Worm (Caenorhabditis elegans): ENCODE data around the gene sre-2.

- TF ChIP-seq ztf-4 (tag; optimal IDR thresholded peaks at IDR 0.05) (no peak), nhr-76 (tag; optimal IDR thresholded peaks at IDR 0.05) (no peak), sup-37 (GFP tag; optimal IDR thresholded peaks at IDR 0.05) (no peak), lsy-2 (tag; optimal IDR thresholded peaks at IDR 0.05) (no peak), nhr-12 (tag; optimal IDR thresholded peaks at IDR 0.05) (no peak), jun-1 (tag; optimal IDR thresholded peaks at IDR 0.05) (no peak), unc-86 (tag; optimal IDR thresholded peaks at IDR 0.05) (no peak), nhr-77 (tag; optimal IDR thresholded peaks at IDR 0.05) (no peak), efl-3 (GFP tag; optimal IDR thresholded peaks at IDR 0.05) (no peak), fos-1 (tag; optimal IDR thresholded peaks at IDR 0.05) (no peak), zag-1 (tag; optimal IDR thresholded peaks at IDR 0.05) (no peak)
Measured at ce11 chrII:8093283-8093682, 8.7 kb downstream of the sre-2 start.
